Fruit fly (Drosophila melanogaster) whole organism, prepupa: ENCODE measurements around the gene Fit1.

Experiments
- Blimp-1 ChIP-seq: fragments of 200-800 bp; sonication (Bioruptor generic); optimal IDR thresholded peaks from 3 replicates; lab custom pipeline; 2017; ENCODE audit warnings: missing biosample characterization, missing genetic modification characterization, mild to moderate bottlenecking, moderate library complexity, missing genetic modification reagents
- CG10631 ChIP-seq: fragments of 200-800 bp; sonication (Bioruptor generic); optimal IDR thresholded peaks from 2 replicates; lab custom pipeline; 2016; ENCODE audit warnings: missing biosample characterization, missing genetic modification characterization
- CG11294 ChIP-seq: fragments of 200-800 bp; sonication (Bioruptor generic); IDR thresholded peaks from 2 replicates; pipeline ENCODE4 v1.3.6; 2022; ENCODE audit warnings: missing biosample characterization, missing genetic modification characterization
- CG11762 ChIP-seq: fragments of 200-800 bp; sonication (Bioruptor generic); optimal IDR thresholded peaks from 3 replicates; lab custom pipeline; 2016; ENCODE audit warnings: missing biosample characterization, missing genetic modification characterization; ENCODE audit not compliant: insufficient read depth
- CG15336 ChIP-seq: fragments of 200-800 bp; sonication (Bioruptor generic); IDR thresholded peaks from 2 replicates; pipeline ENCODE4 v1.3.6; 2022; ENCODE audit warnings: missing biosample characterization, missing genetic modification characterization
- CG1621 ChIP-seq: fragments of 200-800 bp; sonication (Bioruptor generic); optimal IDR thresholded peaks from 3 replicates; lab custom pipeline; 2018; ENCODE audit warnings: missing biosample characterization, mild to moderate bottlenecking, missing genetic modification characterization
- CG16779 ChIP-seq: fragments of 200-800 bp; sonication (Bioruptor generic); optimal IDR thresholded peaks from 3 replicates; lab custom pipeline; 2017; ENCODE audit warnings: missing biosample characterization, mild to moderate bottlenecking, missing genetic modification characterization
- CG32006 ChIP-seq: fragments of 200-800 bp; sonication (Bioruptor generic); optimal IDR thresholded peaks from 3 replicates; lab custom pipeline; 2017; ENCODE audit warnings: missing biosample characterization, mild to moderate bottlenecking, missing genetic modification characterization
- CG34406 ChIP-seq: fragments of 200-800 bp; sonication (Bioruptor generic); optimal IDR thresholded peaks from 3 replicates; lab custom pipeline; 2016; ENCODE audit warnings: missing biosample characterization, missing genetic modification characterization
- CG4318 ChIP-seq: fragments of 200-800 bp; sonication (Bioruptor generic); optimal IDR thresholded peaks from 3 replicates; lab custom pipeline; 2017; ENCODE audit warnings: missing biosample characterization, mild to moderate bottlenecking, missing genetic modification characterization
- CG8632 ChIP-seq: fragments of 200-800 bp; sonication (Bioruptor generic); optimal IDR thresholded peaks from 3 replicates; lab custom pipeline; 2016; ENCODE audit warnings: missing biosample characterization, missing genetic modification characterization
- CG9139 ChIP-seq: fragments of 200-800 bp; sonication (Bioruptor generic); optimal IDR thresholded peaks from 3 replicates; lab custom pipeline; 2017; ENCODE audit warnings: missing biosample characterization, mild to moderate bottlenecking, missing genetic modification characterization
- Eip93F ChIP-seq: fragments of 200-800 bp; sonication (Bioruptor generic); optimal IDR thresholded peaks from 2 replicates; lab custom pipeline; 2016; ENCODE audit warnings: missing biosample characterization, mild to moderate bottlenecking, missing genetic modification characterization
- Ets96B ChIP-seq: fragments of 200-800 bp; optimal IDR thresholded peaks from 2 replicates; lab custom pipeline; 2019; ENCODE audit warnings: missing biosample characterization, mild to moderate bottlenecking, missing genetic modification characterization, moderate library complexity
- Gug ChIP-seq: fragments of 200-800 bp; sonication (Bioruptor generic); IDR thresholded peaks from 2 replicates; pipeline ENCODE4 v1.3.6; 2022; ENCODE audit warnings: missing biosample characterization, missing genetic modification characterization
- Hr4 ChIP-seq: fragments of 200-800 bp; sonication (Bioruptor generic); optimal IDR thresholded peaks from 3 replicates; lab custom pipeline; 2016; ENCODE audit warnings: missing biosample characterization, missing genetic modification characterization
- Lpt ChIP-seq: fragments of 200-800 bp; sonication (Bioruptor generic); optimal IDR thresholded peaks from 3 replicates; lab custom pipeline; 2016; ENCODE audit warnings: missing biosample characterization, missing genetic modification characterization
- Met ChIP-seq: fragments of 200-800 bp; sonication (Bioruptor generic); optimal IDR thresholded peaks from 3 replicates; lab custom pipeline; 2016; ENCODE audit warnings: missing biosample characterization, missing genetic modification characterization
- OdsH ChIP-seq: fragments of 200-800 bp; sonication (Bioruptor generic); optimal IDR thresholded peaks from 3 replicates; lab custom pipeline; 2016; ENCODE audit warnings: missing biosample characterization, missing genetic modification characterization
- Smox ChIP-seq: fragments of 200-800 bp; sonication (Bioruptor generic); optimal IDR thresholded peaks from 3 replicates; lab custom pipeline; 2016; ENCODE audit warnings: missing biosample characterization, missing genetic modification characterization
- Sox102F ChIP-seq: fragments of 200-800 bp; sonication (Bioruptor generic); optimal IDR thresholded peaks from 2 replicates; lab custom pipeline; 2016; ENCODE audit warnings: missing biosample characterization, mild to moderate bottlenecking, missing genetic modification characterization
- Sox14 ChIP-seq: fragments of 200-800 bp; sonication (Bioruptor generic); optimal IDR thresholded peaks from 3 replicates; lab custom pipeline; 2016; ENCODE audit warnings: missing biosample characterization, missing genetic modification characterization
- Sox15 ChIP-seq: fragments of 200-800 bp; sonication (Bioruptor generic); optimal IDR thresholded peaks from 3 replicates; lab custom pipeline; 2016; ENCODE audit warnings: missing biosample characterization, missing genetic modification characterization
- dsx ChIP-seq: fragments of 200-800 bp; optimal IDR thresholded peaks from 3 replicates; lab custom pipeline; 2019; ENCODE audit warnings: missing biosample characterization, mild to moderate bottlenecking, missing genetic modification characterization, moderate library complexity; ENCODE audit not compliant: poor library complexity, severe bottlenecking
- eg ChIP-seq: fragments of 200-800 bp; sonication (Bioruptor generic); IDR thresholded peaks from 3 replicates; pipeline ENCODE4 v1.3.6; 2022; ENCODE audit warnings: missing biosample characterization, missing genetic modification characterization
- fd59A ChIP-seq: fragments of 200-800 bp; sonication (Bioruptor generic); optimal IDR thresholded peaks from 2 replicates; lab custom pipeline; 2017; ENCODE audit warnings: missing biosample characterization, mild to moderate bottlenecking, missing genetic modification characterization, missing genetic modification reagents
- fkh ChIP-seq: fragments of 200-800 bp; sonication (Bioruptor generic); optimal IDR thresholded peaks from 3 replicates; lab custom pipeline; 2017; ENCODE audit warnings: missing biosample characterization, mild to moderate bottlenecking, missing genetic modification characterization, moderate library complexity
- lz ChIP-seq: fragments of 200-800 bp; sonication (Bioruptor generic); optimal IDR thresholded peaks from 3 replicates; lab custom pipeline; 2016; ENCODE audit warnings: missing biosample characterization, missing genetic modification characterization
- net ChIP-seq: fragments of 200-800 bp; sonication (Bioruptor generic); optimal IDR thresholded peaks from 3 replicates; lab custom pipeline; 2016; ENCODE audit warnings: missing biosample characterization, missing genetic modification characterization
- pdm3 ChIP-seq: fragments of 200-800 bp; sonication (Bioruptor generic); optimal IDR thresholded peaks from 3 replicates; lab custom pipeline; 2016; ENCODE audit warnings: missing biosample characterization, missing genetic modification characterization
- salr ChIP-seq, 2 experiments: fragments of 200-800 bp; sonication (Bioruptor generic); optimal IDR thresholded peaks; 3 replicates each; lab custom pipeline; 2016 to 2018; ENCODE audit warnings: missing biosample characterization in 2 of 2, missing genetic modification characterization in 2 of 2, mild to moderate bottlenecking in 1 of 2
- spab ChIP-seq: fragments of 200-800 bp; sonication (Bioruptor generic); optimal IDR thresholded peaks from 2 replicates; lab custom pipeline; 2017; ENCODE audit warnings: missing biosample characterization, mild to moderate bottlenecking, missing genetic modification characterization, missing genetic modification reagents
- ss ChIP-seq, 2 experiments: fragments of 200-800 bp; sonication (Bioruptor generic); optimal IDR thresholded peaks; 2 replicates in 1 of 2; 3 replicates in 1 of 2; lab custom pipeline; 2017 to 2018; ENCODE audit warnings: mild to moderate bottlenecking in 2 of 2, missing biosample characterization in 2 of 2, missing genetic modification characterization in 2 of 2, moderate library complexity in 1 of 2
- svp ChIP-seq: fragments of 200-800 bp; sonication (Bioruptor generic); peaks from one replicate; lab custom pipeline; 2016; ENCODE audit warnings: missing biosample characterization, missing genetic modification characterization

Fit1 gene

DNA sequence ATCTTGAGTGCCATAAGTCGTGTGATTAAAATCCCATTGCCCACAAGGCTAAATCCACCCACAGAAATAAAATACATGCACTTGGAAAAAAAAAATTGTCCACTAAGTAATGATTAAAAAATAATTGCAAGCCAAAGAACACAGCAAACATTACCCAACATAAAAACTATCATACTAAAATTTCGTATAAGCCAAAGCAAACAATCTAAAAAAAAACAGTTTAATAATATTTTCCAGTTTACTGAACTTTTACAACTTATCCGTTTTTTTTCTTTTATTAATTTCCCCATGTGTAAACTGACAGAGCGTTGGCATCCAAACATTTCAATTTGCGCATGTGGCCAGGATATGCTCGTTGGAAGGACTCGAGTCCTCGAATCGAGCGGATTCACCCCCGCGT lies 23.1 kb upstream of the Fit1 start:
- TF ChIP-seq dsx (GFP tag; lab: Kevin White, UChicago) (no peak), Sox15 (GFP tag; lab: Kevin White, UChicago) (no peak), fd59A (GFP tag; lab: Kevin White, UChicago) (no peak), Lpt (GFP tag; lab: Kevin White, UChicago) (no peak), CG9139 (GFP tag; lab: Kevin White, UChicago) (no peak), Eip93F (no peak), svp (GFP tag; lab: Kevin White, UChicago) (no peak), CG34406 (GFP tag; lab: Kevin White, UChicago) (no peak), net (GFP tag; lab: Kevin White, UChicago) (no peak), Gug (GFP tag; lab: Robert Waterston, UW) (no peak), eg (GFP tag; lab: Robert Waterston, UW) (no peak), salr (GFP tag; optimal IDR thresholded peaks at IDR 0.05; lab: Kevin White, UChicago) (no peak), Hr4 (GFP tag; lab: Kevin White, UChicago) (no peak), CG10631 (GFP tag; lab: Kevin White, UChicago) (no peak), CG15336 (GFP tag; lab: Robert Waterston, UW) (no peak)
- TF ChIP-seq, all 60 proteins: peak for 0

DNA sequence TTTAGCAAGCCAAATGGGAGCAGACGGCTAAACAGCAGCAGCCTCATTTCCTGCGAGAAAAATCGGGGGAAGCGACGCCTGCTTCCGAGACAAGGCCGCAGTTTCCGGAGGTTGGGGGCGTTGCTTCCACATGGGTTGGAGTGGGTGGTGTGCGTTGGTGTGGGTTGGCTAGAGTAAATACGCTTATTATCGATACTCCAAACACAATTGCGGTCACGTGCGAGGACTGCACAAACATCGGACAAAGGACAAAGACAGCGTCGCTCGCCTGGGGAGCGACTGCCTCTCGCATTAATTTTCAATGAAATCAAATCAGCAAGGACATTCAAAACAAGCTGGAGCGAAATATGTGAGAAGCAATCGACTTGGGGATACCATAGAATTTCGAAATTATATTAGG lies 22.1 kb upstream of the Fit1 start:
- TF ChIP-seq svp (GFP tag; lab: Kevin White, UChicago) (no peak), Lpt (GFP tag; lab: Kevin White, UChicago) (no peak), Smox (GFP tag; lab: Kevin White, UChicago) (no peak), Hr4 (GFP tag; lab: Kevin White, UChicago) (no peak), Ets96B (tag; lab: Kevin White, UChicago) (no peak), spab (GFP tag; lab: Kevin White, UChicago) (no peak), Sox102F (GFP tag; lab: Kevin White, UChicago) (no peak)

DNA sequence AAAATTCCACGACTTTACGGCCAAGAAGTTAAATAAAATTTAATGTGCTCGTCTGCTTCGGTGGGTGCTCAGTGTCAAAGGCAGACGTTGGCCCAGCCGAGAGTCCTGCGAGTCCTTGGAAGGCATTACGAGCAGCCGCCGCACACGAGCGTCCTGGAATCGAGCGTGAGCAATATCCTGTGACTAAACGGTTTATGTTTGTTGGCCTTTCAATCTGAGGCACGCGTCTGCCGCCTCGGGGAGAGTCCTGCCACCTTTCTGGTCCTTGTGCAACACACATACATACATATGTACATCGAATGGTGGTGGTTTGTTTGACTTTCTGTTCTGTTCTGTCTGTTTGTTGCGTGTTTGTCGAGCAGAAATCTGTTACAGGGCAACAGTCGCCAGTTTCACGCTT lies 19.9 kb upstream of the Fit1 start:
- TF ChIP-seq Sox14 (GFP tag; lab: Kevin White, UChicago) (no peak), CG9139 (GFP tag; lab: Kevin White, UChicago) (no peak), CG4318 (GFP tag; lab: Kevin White, UChicago) (no peak), CG11294 (GFP tag; lab: Robert Waterston, UW) (no peak), CG34406 (GFP tag; lab: Kevin White, UChicago) (no peak), fkh (GFP tag; lab: Kevin White, UChicago) (no peak), CG11762 (GFP tag; lab: Kevin White, UChicago) (no peak), Met (GFP tag; lab: Kevin White, UChicago) (no peak), Lpt (GFP tag; lab: Kevin White, UChicago) (no peak), Sox15 (GFP tag; lab: Kevin White, UChicago) (no peak), lz (GFP tag; lab: Kevin White, UChicago) (no peak), CG16779 (tag; lab: Kevin White, UChicago) (no peak), ss (GFP tag; optimal IDR thresholded peaks at IDR 0.05; lab: Kevin White, UChicago) (no peak)

DNA sequence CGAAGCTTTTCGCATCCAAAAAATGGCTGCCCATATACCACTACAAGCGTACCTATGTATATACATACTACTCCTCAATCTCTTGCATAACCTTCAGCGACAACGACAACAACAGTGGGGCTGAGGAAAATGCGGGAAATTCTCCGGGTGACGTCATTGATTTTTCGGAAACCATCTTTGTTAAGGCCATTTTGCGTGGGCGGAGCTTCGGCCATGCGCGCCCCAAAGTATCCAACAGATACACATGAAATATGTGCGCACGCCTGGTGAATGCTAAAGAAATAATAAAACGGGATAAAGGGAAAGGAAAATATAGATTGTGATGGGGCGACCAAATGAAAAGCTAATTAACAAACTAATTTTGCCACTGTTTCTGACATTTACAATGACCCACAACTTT lies 17.5 kb upstream of the Fit1 start:
- TF ChIP-seq CG8632 (GFP tag; lab: Kevin White, UChicago) (no peak), CG9139 (GFP tag; lab: Kevin White, UChicago) (no peak), fd59A (GFP tag; lab: Kevin White, UChicago) (no peak), CG16779 (tag; lab: Kevin White, UChicago) (no peak), pdm3 (GFP tag; lab: Kevin White, UChicago) (no peak), CG32006 (GFP tag; lab: Kevin White, UChicago) (no peak), CG1621 (tag; lab: Kevin White, UChicago) (no peak), eg (GFP tag; lab: Robert Waterston, UW) (no peak), svp (GFP tag; lab: Kevin White, UChicago) (no peak), Eip93F (no peak), Sox102F (GFP tag; lab: Kevin White, UChicago) (no peak), OdsH (GFP tag; lab: Kevin White, UChicago) (no peak), ss (GFP tag; optimal IDR thresholded peaks at IDR 0.05; lab: Kevin White, UChicago) (no peak), net (GFP tag; lab: Kevin White, UChicago) (no peak), Blimp-1 (no peak)
- TF ChIP-seq, all 60 proteins: peak for 0
